Worm (Caenorhabditis elegans): ENCODE data around the gene str-232.

- TF ChIP-seq ceh-31 (tag; optimal IDR thresholded peaks at IDR 0.05) (no peak), dmd-4 (tag; optimal IDR thresholded peaks at IDR 0.05; ENCODE audit: borderline replicate concordance) (no peak), lin-11 (tag; optimal IDR thresholded peaks at IDR 0.05) (no peak), npax-4 (tag; optimal IDR thresholded peaks at IDR 0.05) (no peak)
These were observed 18.8 kb downstream of the str-232 start, which contains the start of the genes C06C6.9 and C06C6.8 for ce11 chrV:15996655-15997186.
